Worm (Caenorhabditis elegans) whole organism, L3 larva: ENCODE data around the gene dop-2.

Source experiments
- R02D3.7 ChIP-seq: fragments of 150-350 bp; optimal IDR thresholded peaks from 2 replicates; lab custom pipeline; 2014; ENCODE audit warnings: missing biosample characterization, missing genetic modification characterization
- ZK546.5 ChIP-seq: sonication (generic microtip); optimal IDR thresholded peaks from 2 replicates; lab custom pipeline; 2017; ENCODE audit warnings: missing biosample characterization, missing genetic modification characterization
- ceh-82 ChIP-seq: fragments of 150-350 bp; optimal IDR thresholded peaks from 2 replicates; lab custom pipeline; 2014; ENCODE audit warnings: missing biosample characterization, missing genetic modification characterization
- daf-12 ChIP-seq: fragments of 150-350 bp; optimal IDR thresholded peaks from 2 replicates; lab custom pipeline; 2014; ENCODE audit warnings: missing biosample characterization, missing genetic modification reagents, missing genetic modification characterization
- mml-1 ChIP-seq: fragments of 150-350 bp; sonication (generic microtip); optimal IDR thresholded peaks from 3 replicates; lab custom pipeline; 2014; ENCODE audit warnings: missing biosample characterization, missing genetic modification characterization
- nhr-237 ChIP-seq: fragments of 150-350 bp; optimal IDR thresholded peaks from 2 replicates; lab custom pipeline; 2014; ENCODE audit warnings: missing biosample characterization, missing genetic modification characterization
- nhr-28 ChIP-seq: fragments of 150-350 bp; optimal IDR thresholded peaks from 2 replicates; lab custom pipeline; 2014; ENCODE audit warnings: missing biosample characterization, missing genetic modification characterization
- nhr-43 ChIP-seq: sonication (generic microtip); optimal IDR thresholded peaks from 2 replicates; lab custom pipeline; 2016; ENCODE audit warnings: mild to moderate bottlenecking, missing genetic modification characterization, missing compliant biosample characterization; ENCODE audit not compliant: poor library complexity, severe bottlenecking
- pha-4 ChIP-seq: fragments of 150-350 bp; optimal IDR thresholded peaks from 2 replicates; lab custom pipeline; 2014; ENCODE audit warnings: missing biosample characterization, missing genetic modification reagents, missing genetic modification characterization
- pqm-1 ChIP-seq: fragments of 150-350 bp; optimal IDR thresholded peaks from 2 replicates; lab custom pipeline; 2017; ENCODE audit warnings: missing biosample characterization, missing genetic modification characterization, inconsistent platforms
- skn-1 ChIP-seq: fragments of 150-350 bp; optimal IDR thresholded peaks from 2 replicates; lab custom pipeline; 2014; ENCODE audit warnings: missing biosample characterization, missing genetic modification characterization
- unc-62 ChIP-seq: fragments of 150-350 bp; sonication (generic microtip); optimal IDR thresholded peaks from 4 replicates; lab custom pipeline; 2014; ENCODE audit warnings: missing biosample characterization, missing genetic modification reagents, missing genetic modification characterization

DNA sequence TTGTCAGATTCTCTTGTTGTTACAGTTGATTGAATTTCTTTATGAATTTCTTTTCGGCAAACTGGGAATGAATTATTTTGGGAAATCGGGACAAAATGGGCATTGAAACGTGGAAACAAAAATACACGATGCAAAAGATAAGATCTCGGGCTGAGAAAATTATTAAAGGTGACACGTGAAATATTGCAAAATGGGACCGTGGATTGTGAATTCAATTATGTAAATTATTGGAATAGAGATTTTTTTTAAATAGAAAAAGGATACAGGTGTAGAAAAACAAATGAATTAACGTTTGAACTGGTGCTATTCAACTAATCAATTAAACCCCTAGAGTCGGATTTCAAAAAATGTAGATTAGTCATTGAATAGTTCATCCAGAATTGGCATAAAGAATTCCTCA is 39.6 kb upstream of the dop-2 start, which contains the start of gene F25B3.4:
- TF ChIP-seq unc-62 (GFP tag; lab: Kevin White, UChicago) (no peak), pha-4 (no peak), nhr-28 (tag; lab: Kevin White, UChicago) (no peak), nhr-43 (tag; lab: Kevin White, UChicago) (no peak), mml-1 (tag; lab: Kevin White, UChicago) (no peak), daf-12 (tag; lab: Kevin White, UChicago) (no peak), pqm-1 (tag; lab: Kevin White, UChicago) (no peak), R02D3.7 (no peak), ZK546.5 (tag; lab: Kevin White, UChicago) (no peak), ceh-82 (tag; lab: Kevin White, UChicago) (no peak), skn-1 (tag; lab: Kevin White, UChicago) (no peak), nhr-237 (no peak)
